Fruit fly (Drosophila melanogaster): ENCODE results near the gene Smn.

Smn gene

DNA sequence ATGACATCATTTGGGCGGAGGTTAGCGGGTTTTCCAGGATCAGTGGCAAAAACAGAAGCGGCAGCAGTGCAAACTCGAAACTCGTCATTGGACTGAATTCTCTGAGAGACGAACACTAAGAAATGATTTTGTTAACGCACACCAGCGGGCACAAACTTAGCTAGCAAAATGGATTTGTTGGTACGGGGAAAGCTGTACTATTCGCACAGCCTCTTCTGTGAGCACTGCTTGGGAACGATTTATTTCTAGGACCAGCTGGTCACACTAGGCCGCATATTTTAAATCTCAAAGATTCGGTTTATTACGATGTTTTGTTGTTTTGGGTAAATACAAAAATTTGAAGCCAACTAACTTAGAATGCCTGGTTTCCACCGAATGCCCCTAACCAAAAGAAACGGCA lies 27.8 kb upstream of the Smn start, which contains the start of gene CG4098 (continued):
- no peak for TF ChIP-seq CG6854 (GFP tag; optimal IDR thresholded peaks at IDR 0.05)
- TF ChIP-seq Trl (optimal IDR thresholded peaks at IDR 0.05), result no peak
- peak; percentile 72 for TF ChIP-seq Trl (GFP tag; optimal IDR thresholded peaks at IDR 0.05)
- TF ChIP-seq CG16863 (GFP tag; optimal IDR thresholded peaks at IDR 0.05), result peak; percentile 35
- TF ChIP-seq CG3065 (GFP tag; optimal IDR thresholded peaks at IDR 0.05), result no peak
- TF ChIP-seq jumu (GFP tag; optimal IDR thresholded peaks at IDR 0.05), result peak; percentile 68
- no peak for TF ChIP-seq run (tag; optimal IDR thresholded peaks at IDR 0.05)
- no peak for TF ChIP-seq CG6654 (GFP tag; optimal IDR thresholded peaks at IDR 0.05)
- 0 out of 3 replicates have a peak, but pooled peaks have one; percentile 11 for TF ChIP-seq so (GFP tag; IDR thresholded peaks at IDR 0.05)
- no peak for TF ChIP-seq NK7.1 (GFP tag; optimal IDR thresholded peaks at IDR 0.05)
- TF ChIP-seq CG10209 (GFP tag; optimal IDR thresholded peaks at IDR 0.05), result peak; percentile 38
- TF ChIP-seq CG14710 (tag; optimal IDR thresholded peaks at IDR 0.05), result peak; percentile 5
- TF ChIP-seq dm (GFP tag; optimal IDR thresholded peaks at IDR 0.05), result peak; percentile 11
- no peak for TF ChIP-seq CG6791 (GFP tag; IDR thresholded peaks at IDR 0.05; ENCODE audit: partially characterized antibody)
- TF ChIP-seq fru (optimal IDR thresholded peaks at IDR 0.05), result no peak
- TF ChIP-seq CG4360 (GFP tag; IDR thresholded peaks at IDR 0.05), result no peak
- TF ChIP-seq cwo (GFP tag; optimal IDR thresholded peaks at IDR 0.05), result peak; percentile 39
- 0 out of 3 replicates have a peak, but pooled peaks have one; percentile 10 for TF ChIP-seq Doc3 (GFP tag; IDR thresholded peaks at IDR 0.05; ENCODE audit: partially characterized antibody)
- TF ChIP-seq HHEX (GFP tag; optimal IDR thresholded peaks at IDR 0.05), result peak; percentile 13
- peak; percentile 46 for TF ChIP-seq CHES-1-like (GFP tag; optimal IDR thresholded peaks at IDR 0.05)
- TF ChIP-seq shn (GFP tag; optimal IDR thresholded peaks at IDR 0.05), result peak; percentile 53
- TF ChIP-seq grn (GFP tag; optimal IDR thresholded peaks at IDR 0.05), result no peak
- no peak for TF ChIP-seq cato (GFP tag; optimal IDR thresholded peaks at IDR 0.05; ENCODE audit: borderline replicate concordance)
- no peak for TF ChIP-seq cg (GFP tag; optimal IDR thresholded peaks at IDR 0.05)
- peak; percentile 0 for TF ChIP-seq CG2116 (GFP tag; optimal IDR thresholded peaks at IDR 0.05)
- TF ChIP-seq CG12769 (tag; optimal IDR thresholded peaks at IDR 0.05), result peak; percentile 78
- peak; percentile 53 for TF ChIP-seq Dref (GFP tag; IDR thresholded peaks at IDR 0.05)
- TF ChIP-seq CG31388 (GFP tag; optimal IDR thresholded peaks at IDR 0.05), result no peak
- TF ChIP-seq CG7556 (GFP tag; optimal IDR thresholded peaks at IDR 0.05), result peak; percentile 6
- peak; percentile 63 for TF ChIP-seq tin (GFP tag; optimal IDR thresholded peaks at IDR 0.05)
- no peak for TF ChIP-seq CTCF (GFP tag; optimal IDR thresholded peaks at IDR 0.05)
- 0 out of 3 replicates have a peak, but pooled peaks have one; percentile 64 for TF ChIP-seq gce (GFP tag; IDR thresholded peaks at IDR 0.05)
- TF ChIP-seq Nf-YB (GFP tag; optimal IDR thresholded peaks at IDR 0.05), result no peak
- no peak for TF ChIP-seq Oaz (GFP tag; IDR thresholded peaks at IDR 0.05)
- TF ChIP-seq CG9215 (GFP tag; IDR thresholded peaks at IDR 0.05), result peak; percentile 47; the same call in 1 of the 2 replicates
- TF ChIP-seq seq (GFP tag; IDR thresholded peaks at IDR 0.05), result no peak; the same call in 1 of the 2 replicates
- TF ChIP-seq stwl (tag; optimal IDR thresholded peaks at IDR 0.05), result peak; percentile 7
- TF ChIP-seq dmrt11E (tag; optimal IDR thresholded peaks at IDR 0.05), result no peak
- peak; percentile 59 for TF ChIP-seq CG13624 (GFP tag; optimal IDR thresholded peaks at IDR 0.05)
- TF ChIP-seq CG12942 (GFP tag; optimal IDR thresholded peaks at IDR 0.05), result peak; percentile 52
- no peak for TF ChIP-seq croc (GFP tag; conservative IDR thresholded peaks at IDR 0.05)
- TF ChIP-seq Lim3 (GFP tag; IDR thresholded peaks at IDR 0.05), result no peak
- peak; percentile 14 for TF ChIP-seq Nf-YC (tag; optimal IDR thresholded peaks at IDR 0.05)
- TF ChIP-seq chn (GFP tag; optimal IDR thresholded peaks at IDR 0.05), result peak; percentile 46
- TF ChIP-seq CG15073 (GFP tag; optimal IDR thresholded peaks at IDR 0.05), result no peak
- TF ChIP-seq nerfin-2 (GFP tag; IDR thresholded peaks at IDR 0.05; ENCODE audit: partially characterized antibody), result no peak
- TF ChIP-seq Gsc (GFP tag; IDR thresholded peaks at IDR 0.05), result no peak
- TF ChIP-seq tgo (GFP tag; IDR thresholded peaks at IDR 0.05), result peak; percentile 69
- TF ChIP-seq her (GFP tag; optimal IDR thresholded peaks at IDR 0.05), result peak; percentile 71
- TF ChIP-seq Hmr (GFP tag; optimal IDR thresholded peaks at IDR 0.05), result peak; percentile 52
- no peak for TF ChIP-seq Vsx1 (GFP tag; optimal IDR thresholded peaks at IDR 0.05)
- peak; percentile 33 for TF ChIP-seq CG4282 (GFP tag; optimal IDR thresholded peaks at IDR 0.05)

All from whole organism, embryonic.